Worm (Caenorhabditis elegans): ENCODE data around the gene srw-71.

DNA sequence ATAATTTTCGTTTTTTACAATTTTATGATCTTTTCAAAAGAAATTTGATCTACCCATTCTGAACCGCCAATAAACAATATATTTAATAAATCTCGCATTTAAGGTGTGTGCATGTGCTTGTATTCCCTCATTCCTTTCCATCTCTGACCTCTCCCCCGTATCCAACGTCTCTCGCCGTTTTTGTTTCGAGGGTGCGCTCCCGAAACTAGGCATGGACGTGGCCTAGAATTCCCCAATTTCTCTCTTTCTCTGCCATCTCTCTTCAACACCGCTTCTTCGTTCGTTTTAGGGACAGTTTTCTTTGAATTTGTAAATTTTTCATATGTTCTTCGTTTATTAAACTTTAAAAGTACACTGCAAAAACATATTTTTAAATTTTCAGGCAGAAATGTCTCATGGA lies 34.6 kb upstream of the srw-71 start, which contains the start of gene F25E5.1:
- TF ChIP-seq ref-1 (GFP tag; conservative IDR thresholded peaks at IDR 0.05) (no peak), tab-1 (GFP tag; IDR thresholded peaks at IDR 0.05) (no peak)

All from whole organism, midembryonic.